Worm (Caenorhabditis elegans) whole organism, L2 larva: ENCODE results near the gene Y34F4.3.

Source experiments
- R02D3.7 ChIP-seq: fragments of 150-350 bp; optimal IDR thresholded peaks from 2 replicates; lab custom pipeline; 2014; ENCODE audit warnings: missing biosample characterization, missing genetic modification characterization
- egl-27 ChIP-seq: sonication (generic microtip); optimal IDR thresholded peaks from 3 replicates; lab custom pipeline; 2017; ENCODE audit warnings: missing biosample characterization, missing genetic modification reagents, missing genetic modification characterization
- fos-1 ChIP-seq: fragments of 150-350 bp; optimal IDR thresholded peaks from 2 replicates; lab custom pipeline; 2014; ENCODE audit warnings: missing biosample characterization, missing genetic modification characterization
- snpc-4 ChIP-seq: fragments of 150-350 bp; optimal IDR thresholded peaks from 2 replicates; lab custom pipeline; 2014; ENCODE audit warnings: missing biosample characterization, missing genetic modification characterization

- TF ChIP-seq R02D3.7 (tag; lab: Kevin White, UChicago): no peak
- TF ChIP-seq snpc-4 (tag; lab: Kevin White, UChicago): no peak
- no peak for TF ChIP-seq fos-1 (tag; lab: Kevin White, UChicago)
- no peak for TF ChIP-seq egl-27
Observed at ce11 chrIII:1004464-1004863, 11.5 kb downstream of the Y34F4.3 start.
